Fruit fly (Drosophila melanogaster): ENCODE results near the gene RpS19b.

RpS19b gene

dm6 chr3R:23911073-23911690, 22.1 kb downstream of the RpS19b start (continued):
- TF ChIP-seq wdn (GFP tag; IDR thresholded peaks at IDR 0.05) (no peak), Neu2 (GFP tag; optimal IDR thresholded peaks at IDR 0.05; ENCODE audit: borderline replicate concordance) (no peak), CG4282 (GFP tag; optimal IDR thresholded peaks at IDR 0.05) (no peak), oc (tag; optimal IDR thresholded peaks at IDR 0.05) (peak; percentile 50), CG11093 (GFP tag; IDR thresholded peaks at IDR 0.05) (no peak), pita (GFP tag; optimal IDR thresholded peaks at IDR 0.05) (no peak), pros (GFP tag; optimal IDR thresholded peaks at IDR 0.05) (peak; percentile 63), crc (GFP tag; optimal IDR thresholded peaks at IDR 0.05) (no peak), run (tag; optimal IDR thresholded peaks at IDR 0.05) (peak; percentile 78), Blimp-1 (GFP tag; optimal IDR thresholded peaks at IDR 0.05) (peak; percentile 58), kni (GFP tag; optimal IDR thresholded peaks at IDR 0.05) (peak; percentile 81), Dek (tag; optimal IDR thresholded peaks at IDR 0.05) (no peak), eyg (GFP tag; optimal IDR thresholded peaks at IDR 0.05) (no peak), bowl (GFP tag; IDR thresholded peaks at IDR 0.05) (no peak), CG10267 (tag; optimal IDR thresholded peaks at IDR 0.05) (no peak), CG9876 (GFP tag; optimal IDR thresholded peaks at IDR 0.05) (no peak), NC2α (GFP tag; optimal IDR thresholded peaks at IDR 0.05) (no peak), salm (tag; optimal IDR thresholded peaks at IDR 0.05) (no peak), NfI (GFP tag; optimal IDR thresholded peaks at IDR 0.05) (no peak), Bdp1 (GFP tag; optimal IDR thresholded peaks at IDR 0.05) (no peak), rib (GFP tag; IDR thresholded peaks at IDR 0.05) (no peak), CG15601 (tag; optimal IDR thresholded peaks at IDR 0.05) (no peak), bcd (GFP tag; optimal IDR thresholded peaks at IDR 0.05) (no peak), row (GFP tag; IDR thresholded peaks at IDR 0.05) (no peak), CG12769 (tag; optimal IDR thresholded peaks at IDR 0.05) (peak; percentile 66), CG8388 (GFP tag; optimal IDR thresholded peaks at IDR 0.05) (no peak), CG9609 (GFP tag; optimal IDR thresholded peaks at IDR 0.05) (no peak), pnt (GFP tag; optimal IDR thresholded peaks at IDR 0.05) (no peak), HLH54F (GFP tag; optimal IDR thresholded peaks at IDR 0.05) (no peak), Deaf1 (tag; optimal IDR thresholded peaks at IDR 0.05) (no peak), mld (GFP tag; IDR thresholded peaks at IDR 0.05; ENCODE audit: partially characterized antibody) (no peak), unpg (GFP tag; optimal IDR thresholded peaks at IDR 0.05) (no peak), Sin3A (optimal IDR thresholded peaks at IDR 0.05) (no peak), CG2120 (GFP tag; optimal IDR thresholded peaks at IDR 0.05) (no peak), zfh1 (GFP tag; IDR thresholded peaks at IDR 0.05) (no peak), CG17328 (GFP tag; IDR thresholded peaks at IDR 0.05) (no peak), cg (GFP tag; optimal IDR thresholded peaks at IDR 0.05) (peak; percentile 52), Lim3 (GFP tag; IDR thresholded peaks at IDR 0.05) (no peak), ac (GFP tag; optimal IDR thresholded peaks at IDR 0.05) (no peak)

- TF ChIP-seq Dref (GFP tag; IDR thresholded peaks at IDR 0.05): no peak
- TF ChIP-seq jing (GFP tag; optimal IDR thresholded peaks at IDR 0.05): no peak
- TF ChIP-seq sob (GFP tag; IDR thresholded peaks at IDR 0.05): no peak
- no peak for TF ChIP-seq CG3995 (GFP tag; optimal IDR thresholded peaks at IDR 0.05)
- TF ChIP-seq Drgx (GFP tag; IDR thresholded peaks at IDR 0.05): peak; percentile 51; the same call in 1 of the 2 replicates
- TF ChIP-seq sens (GFP tag): peak; percentile 20
- TF ChIP-seq CG1603 (tag; optimal IDR thresholded peaks at IDR 0.05): no peak
- no peak for TF ChIP-seq CG9876 (GFP tag; optimal IDR thresholded peaks at IDR 0.05)
- TF ChIP-seq tll (GFP tag; optimal IDR thresholded peaks at IDR 0.05): no peak
- TF ChIP-seq hkb (optimal IDR thresholded peaks at IDR 0.05): no peak
- no peak for TF ChIP-seq hkb (GFP tag; IDR thresholded peaks at IDR 0.05)
- no peak for TF ChIP-seq GATAe (GFP tag; conservative IDR thresholded peaks at IDR 0.05)
- TF ChIP-seq CG10979 (tag; optimal IDR thresholded peaks at IDR 0.05): peak; percentile 31
- TF ChIP-seq Hr78 (GFP tag; optimal IDR thresholded peaks at IDR 0.05): no peak
- no peak for TF ChIP-seq Rfx (GFP tag; IDR thresholded peaks at IDR 0.05)
Observed at dm6 chr3R:23910260-23910887, 23.0 kb downstream of the RpS19b start.
